Fruit fly (Drosophila melanogaster) whole organism, embryonic: ENCODE data around the gene CG46467.

Experiments used
- CG10209 ChIP-seq: fragments of 200-800 bp; sonication (Bioruptor generic); optimal IDR thresholded peaks from 3 replicates; lab custom pipeline; 2017; ENCODE audit warnings: missing biosample characterization, mild to moderate bottlenecking, missing genetic modification characterization, missing genetic modification reagents
- CG10543 ChIP-seq: fragments of 200-800 bp; sonication (Bioruptor generic); optimal IDR thresholded peaks from 3 replicates; lab custom pipeline; 2017; ENCODE audit warnings: missing biosample characterization, mild to moderate bottlenecking, missing genetic modification characterization, moderate library complexity
- CG10565 ChIP-seq: fragments of 200-800 bp; sonication (Bioruptor generic); optimal IDR thresholded peaks from 3 replicates; lab custom pipeline; 2016; ENCODE audit warnings: missing biosample characterization, mild to moderate bottlenecking, missing genetic modification characterization
- CG11456 ChIP-seq: fragments of 200-800 bp; sonication (Bioruptor generic); IDR thresholded peaks from 3 replicates; pipeline ENCODE4 v1.3.6; 2022; ENCODE audit warnings: missing biosample characterization, missing genetic modification characterization
- CG11504 ChIP-seq: fragments of 200-800 bp; sonication (Bioruptor generic); optimal IDR thresholded peaks from 3 replicates; lab custom pipeline; 2019; ENCODE audit warnings: missing biosample characterization, mild to moderate bottlenecking, missing genetic modification characterization, moderate library complexity
- CG13424 ChIP-seq: fragments of 200-800 bp; sonication (Bioruptor generic); optimal IDR thresholded peaks from 2 replicates; lab custom pipeline; 2019; ENCODE audit warnings: missing biosample characterization, mild to moderate bottlenecking, missing genetic modification characterization, moderate library complexity
- CG14050 ChIP-seq: fragments of 200-800 bp; sonication (Bioruptor generic); IDR thresholded peaks from 3 replicates; pipeline ENCODE4 v1.3.6; 2022; ENCODE audit warnings: missing biosample characterization, missing genetic modification characterization
- CG15514 ChIP-seq: fragments of 200-800 bp; sonication (Bioruptor generic); optimal IDR thresholded peaks from 3 replicates; lab custom pipeline; 2017; ENCODE audit warnings: missing biosample characterization, missing genetic modification characterization, mild to moderate bottlenecking, moderate library complexity, missing genetic modification reagents
- CG16779 ChIP-seq: fragments of 200-800 bp; sonication (Bioruptor generic); IDR thresholded peaks from 2 replicates; pipeline ENCODE4 v1.3.6; 2022; ENCODE audit warnings: missing biosample characterization, missing genetic modification characterization
- CG17186 ChIP-seq: fragments of 200-800 bp; sonication (Bioruptor generic); optimal IDR thresholded peaks from 3 replicates; lab custom pipeline; 2017; ENCODE audit warnings: missing biosample characterization, missing genetic modification reagents, missing genetic modification characterization
- CG17829 ChIP-seq: fragments of 200-800 bp; optimal IDR thresholded peaks from 2 replicates; lab custom pipeline; 2019; ENCODE audit warnings: missing biosample characterization, mild to moderate bottlenecking, missing genetic modification characterization, moderate library complexity
- CG17912 ChIP-seq: fragments of 200-800 bp; sonication (Bioruptor generic); optimal IDR thresholded peaks from 2 replicates; lab custom pipeline; 2018; ENCODE audit warnings: missing biosample characterization, mild to moderate bottlenecking, missing genetic modification characterization
- CG18262 ChIP-seq: fragments of 200-800 bp; optimal IDR thresholded peaks from 3 replicates; lab custom pipeline; 2019; ENCODE audit warnings: missing biosample characterization, mild to moderate bottlenecking, missing genetic modification characterization, moderate library complexity
- CG18476 ChIP-seq: fragments of 200-800 bp; sonication (Bioruptor generic); optimal IDR thresholded peaks from 2 replicates; lab custom pipeline; 2016; ENCODE audit warnings: missing biosample characterization, mild to moderate bottlenecking, missing genetic modification characterization
- CG3407 ChIP-seq: fragments of 200-800 bp; sonication (Bioruptor generic); optimal IDR thresholded peaks from 2 replicates; lab custom pipeline; 2018; ENCODE audit warnings: missing biosample characterization, mild to moderate bottlenecking, missing genetic modification characterization
- CG3847 ChIP-seq: fragments of 200-800 bp; sonication (Bioruptor generic); IDR thresholded peaks from 2 replicates; pipeline ENCODE4 v1.3.6; 2022; ENCODE audit warnings: missing biosample characterization, missing genetic modification characterization
- CG4282 ChIP-seq: fragments of 200-800 bp; sonication (Bioruptor generic); optimal IDR thresholded peaks from 2 replicates; lab custom pipeline; 2016; ENCODE audit warnings: missing biosample characterization, missing genetic modification characterization
- CG4424 ChIP-seq: fragments of 200-800 bp; sonication (Bioruptor generic); optimal IDR thresholded peaks from 3 replicates; lab custom pipeline; 2016; ENCODE audit warnings: missing biosample characterization, missing genetic modification characterization
- CG5245 ChIP-seq: fragments of 200-800 bp; sonication (Bioruptor generic); optimal IDR thresholded peaks from 3 replicates; lab custom pipeline; 2016; ENCODE audit warnings: missing biosample characterization, missing genetic modification characterization
- CG6272 ChIP-seq: fragments of 200-800 bp; sonication (Bioruptor generic); IDR thresholded peaks from 2 replicates; pipeline ENCODE4 v1.3.6; 2022; ENCODE audit warnings: missing biosample characterization, missing genetic modification characterization
- CG7271 ChIP-seq: fragments of 200-800 bp; sonication (Bioruptor generic); optimal IDR thresholded peaks from 2 replicates; lab custom pipeline; 2018; ENCODE audit warnings: missing biosample characterization, mild to moderate bottlenecking, missing genetic modification characterization, moderate library complexity
- CG7745 ChIP-seq: fragments of 200-800 bp; sonication (Bioruptor generic); optimal IDR thresholded peaks from 2 replicates; lab custom pipeline; 2018; ENCODE audit warnings: missing biosample characterization, mild to moderate bottlenecking, missing genetic modification characterization, moderate library complexity
- CrebB ChIP-seq: fragments of 200-800 bp; sonication (Bioruptor generic); optimal IDR thresholded peaks from 3 replicates; lab custom pipeline; 2018; ENCODE audit warnings: missing biosample characterization, mild to moderate bottlenecking, missing genetic modification characterization
- Deaf1 ChIP-seq: fragments of 200-800 bp; optimal IDR thresholded peaks from 3 replicates; lab custom pipeline; 2019; ENCODE audit warnings: missing biosample characterization, mild to moderate bottlenecking, missing genetic modification characterization, moderate library complexity
- Elba2 ChIP-seq: fragments of 200-800 bp; sonication (Bioruptor generic); optimal IDR thresholded peaks from 3 replicates; lab custom pipeline; 2016; ENCODE audit warnings: missing biosample characterization, missing genetic modification characterization
- Hr51 ChIP-seq, 2 experiments: fragments of 200-800 bp; sonication (Bioruptor generic); optimal IDR thresholded peaks; 2 replicates in 1 of 2; 3 replicates in 1 of 2; lab custom pipeline; 2016 to 2018; ENCODE audit warnings: missing biosample characterization in 2 of 2, missing genetic modification characterization in 2 of 2, mild to moderate bottlenecking in 1 of 2, moderate library complexity in 1 of 2
- PHDP ChIP-seq: fragments of 200-800 bp; sonication (Bioruptor generic); optimal IDR thresholded peaks from 3 replicates; lab custom pipeline; 2018; ENCODE audit warnings: missing biosample characterization, mild to moderate bottlenecking, missing genetic modification characterization, moderate library complexity
- Vsx1 ChIP-seq: fragments of 200-800 bp; sonication (Bioruptor generic); optimal IDR thresholded peaks from 2 replicates; lab custom pipeline; 2017; ENCODE audit warnings: missing biosample characterization, mild to moderate bottlenecking, missing genetic modification characterization, missing genetic modification reagents
- Xrp1 ChIP-seq: fragments of 200-800 bp; sonication (Bioruptor generic); IDR thresholded peaks from 2 replicates; pipeline ENCODE4 v1.3.6; 2022; ENCODE audit warnings: missing biosample characterization, missing genetic modification characterization
- ash1 ChIP-seq: fragments of 200-800 bp; sonication (Bioruptor generic); optimal IDR thresholded peaks from 2 replicates; lab custom pipeline; 2018; ENCODE audit warnings: missing biosample characterization, mild to moderate bottlenecking, missing genetic modification characterization
- bowl ChIP-seq: fragments of 200-800 bp; sonication (Bioruptor generic); IDR thresholded peaks from 2 replicates; pipeline ENCODE4 v1.3.6; 2022; ENCODE audit warnings: missing biosample characterization, missing genetic modification characterization
- dmrt11E ChIP-seq: fragments of 200-800 bp; sonication (Bioruptor generic); optimal IDR thresholded peaks from 3 replicates; lab custom pipeline; 2018; ENCODE audit warnings: missing biosample characterization, mild to moderate bottlenecking, missing genetic modification characterization, moderate library complexity
- dysf ChIP-seq: fragments of 200-800 bp; sonication (Bioruptor generic); IDR thresholded peaks from 3 replicates; pipeline ENCODE4 v1.3.6; 2022; ENCODE audit warnings: missing biosample characterization, missing genetic modification characterization
- eve ChIP-seq, 2 experiments: fragments of >200 bp; optimal IDR thresholded peaks; 2 replicates each; lab custom pipeline; 2017; ENCODE audit warnings: missing biosample characterization in 2 of 2, missing genetic modification characterization in 2 of 2
- eyg ChIP-seq: fragments of 200-800 bp; sonication (Bioruptor generic); optimal IDR thresholded peaks from 3 replicates; lab custom pipeline; 2016; ENCODE audit warnings: missing biosample characterization, missing genetic modification characterization
- knrl ChIP-seq: fragments of 200-800 bp; sonication (Bioruptor generic); IDR thresholded peaks from 3 replicates; pipeline ENCODE4 v1.3.6; 2022; ENCODE audit warnings: missing biosample characterization, missing genetic modification characterization; ENCODE audit not compliant: partially characterized antibody
- lola ChIP-seq, 3 experiments: fragments of >200 bp in 2 of 3; fragments of 200-800 bp in 1 of 3; sonication (Bioruptor generic) in 1 of 3; optimal IDR thresholded peaks; 2 replicates each; lab custom pipeline; 2017 to 2019; ENCODE audit warnings: missing biosample characterization in 3 of 3, missing genetic modification characterization in 3 of 3, mild to moderate bottlenecking in 1 of 3, moderate library complexity in 1 of 3
- org-1 ChIP-seq: fragments of 200-800 bp; sonication (Bioruptor generic); optimal IDR thresholded peaks from 2 replicates; lab custom pipeline; 2017; ENCODE audit warnings: missing biosample characterization, missing genetic modification characterization
- pan ChIP-seq, 4 experiments: fragments of >200 bp in 3 of 4; fragments of 200-800 bp in 1 of 4; sonication (Bioruptor generic) in 1 of 4; optimal IDR thresholded peaks in 3 of 4; IDR thresholded peaks in 1 of 4; 2 replicates each; pipeline versions ENCODE4 v1.3.6 to Lab custom; 2017 to 2022; ENCODE audit warnings: missing biosample characterization in 2 of 4, missing genetic modification characterization in 2 of 4, mixed read lengths in 1 of 4
- pb ChIP-seq: fragments of 200-800 bp; sonication (Bioruptor generic); optimal IDR thresholded peaks from 3 replicates; lab custom pipeline; 2016; ENCODE audit warnings: missing biosample characterization, missing genetic modification characterization
- psq ChIP-seq: fragments of 200-800 bp; sonication (Bioruptor generic); optimal IDR thresholded peaks from 2 replicates; lab custom pipeline; 2017; ENCODE audit warnings: missing biosample characterization, missing genetic modification characterization
- pzg ChIP-seq: fragments of 200-800 bp; sonication (Bioruptor generic); optimal IDR thresholded peaks from 3 replicates; lab custom pipeline; 2018; ENCODE audit warnings: missing biosample characterization, mild to moderate bottlenecking, missing genetic modification characterization, moderate library complexity
- run ChIP-seq: fragments of 200-800 bp; sonication (Bioruptor generic); optimal IDR thresholded peaks from 3 replicates; lab custom pipeline; 2018; ENCODE audit warnings: missing biosample characterization, mild to moderate bottlenecking, missing genetic modification characterization
- slbo ChIP-seq: fragments of 200-800 bp; sonication (Bioruptor generic); IDR thresholded peaks from 2 replicates; pipeline ENCODE4 v1.3.6; 2022; ENCODE audit warnings: missing biosample characterization, missing genetic modification characterization
- sqz ChIP-seq: fragments of 200-800 bp; sonication (Bioruptor generic); optimal IDR thresholded peaks from 3 replicates; lab custom pipeline; 2018; ENCODE audit warnings: missing biosample characterization, mild to moderate bottlenecking, missing genetic modification characterization
- ssp ChIP-seq: fragments of 200-800 bp; sonication (Bioruptor generic); IDR thresholded peaks from 2 replicates; pipeline ENCODE4 v1.3.6; 2022; ENCODE audit warnings: missing biosample characterization, missing genetic modification characterization
- tin ChIP-seq: fragments of 200-800 bp; sonication (Bioruptor generic); optimal IDR thresholded peaks from 3 replicates; lab custom pipeline; 2016; ENCODE audit warnings: missing biosample characterization, missing genetic modification characterization
- ttk ChIP-seq: fragments of 200-800 bp; sonication (Bioruptor generic); IDR thresholded peaks from 2 replicates; pipeline ENCODE4 v2.1.2; 2022; ENCODE audit warnings: missing biosample characterization, missing genetic modification characterization
- unpg ChIP-seq: fragments of 200-800 bp; sonication (Bioruptor generic); optimal IDR thresholded peaks from 3 replicates; lab custom pipeline; 2018; ENCODE audit warnings: missing biosample characterization, mild to moderate bottlenecking, missing genetic modification characterization, moderate library complexity
- wor ChIP-seq: fragments of 200-800 bp; sonication (Bioruptor generic); IDR thresholded peaks from 2 replicates; pipeline ENCODE4 v1.3.6; 2022; ENCODE audit warnings: missing biosample characterization, missing genetic modification characterization
- zfh2 ChIP-seq: fragments of 200-800 bp; sonication (Bioruptor generic); optimal IDR thresholded peaks from 2 replicates; lab custom pipeline; 2016; ENCODE audit warnings: missing biosample characterization, missing genetic modification characterization

The CG46467 gene

dm6 chr3R:9870378-9870777 is 4.1 kb upstream of the CG46467 start (continued):
- TF ChIP-seq knrl (GFP tag; lab: Robert Waterston, UW) (no peak), CrebB (tag; lab: Kevin White, UChicago) (no peak), CG13424 (tag; lab: Kevin White, UChicago) (peak; percentile 1), org-1 (GFP tag; lab: Kevin White, UChicago) (no peak), CG18262 (peak; percentile 39), CG10565 (GFP tag; lab: Kevin White, UChicago) (no peak), dmrt11E (tag; lab: Kevin White, UChicago) (no peak), pb (no peak), tin (no peak), eve (GFP tag; optimal IDR thresholded peaks at IDR 0.05; lab: Kevin White, UChicago) (peak in 1 of 2 experiments; percentile 75), ssp (GFP tag; lab: Robert Waterston, UW) (no peak), CG10543 (GFP tag; lab: Kevin White, UChicago) (no peak), CG3847 (GFP tag; lab: Robert Waterston, UW) (no peak), Deaf1 (tag; lab: Kevin White, UChicago) (no peak), ash1 (GFP tag; lab: Kevin White, UChicago) (no peak), Xrp1 (peak; percentile 14), CG17912 (GFP tag; lab: Kevin White, UChicago) (no peak), PHDP (tag; lab: Kevin White, UChicago) (no peak), CG17186 (GFP tag; lab: Kevin White, UChicago) (no peak), CG3407 (GFP tag; lab: Kevin White, UChicago) (no peak), CG4424 (GFP tag; lab: Kevin White, UChicago) (peak; percentile 14), CG7745 (tag; lab: Kevin White, UChicago) (no peak), CG6272 (GFP tag; lab: Robert Waterston, UW) (no peak), CG10209 (no peak), CG18476 (GFP tag; lab: Kevin White, UChicago) (no peak), CG7271 (no peak), run (tag; lab: Kevin White, UChicago) (no peak), dysf (GFP tag; lab: Robert Waterston, UW) (no peak), CG14050 (GFP tag; lab: Robert Waterston, UW) (no peak), pzg (GFP tag; lab: Kevin White, UChicago) (no peak), slbo (GFP tag; lab: Robert Waterston, UW) (no peak), Hr51 (GFP tag; optimal IDR thresholded peaks at IDR 0.05; lab: Kevin White, UChicago) (peak in 1 of 2 experiments; percentile 34), psq (GFP tag; lab: Kevin White, UChicago) (no peak), CG15514 (GFP tag; lab: Kevin White, UChicago) (no peak), lola (GFP tag; optimal IDR thresholded peaks at IDR 0.05; lab: Kevin White, UChicago) (peak in 1 of 3 experiments; percentile 15), CG5245 (no peak), CG16779 (GFP tag; lab: Robert Waterston, UW) (no peak), CG17829 (tag; lab: Kevin White, UChicago) (no peak), CG11456 (GFP tag; lab: Robert Waterston, UW) (no peak), bowl (GFP tag; lab: Robert Waterston, UW) (no peak), Elba2 (GFP tag; lab: Kevin White, UChicago) (no peak), unpg (GFP tag; lab: Kevin White, UChicago) (no peak), wor (no peak), sqz (GFP tag; lab: Kevin White, UChicago) (no peak), CG11504 (peak; percentile 33), eyg (GFP tag; lab: Kevin White, UChicago) (no peak), pan (optimal IDR thresholded peaks at IDR 0.05; lab: Kevin White, UChicago) (no peak), pan (GFP tag; optimal IDR thresholded peaks at IDR 0.05 in 1 of 2, IDR thresholded peaks at IDR 0.05 in 1 of 2) (no peak), CG4282 (GFP tag; lab: Kevin White, UChicago) (no peak), zfh2 (GFP tag; lab: Kevin White, UChicago) (no peak), ttk (GFP tag; lab: Robert Waterston, UW) (no peak), Vsx1 (GFP tag; lab: Kevin White, UChicago) (no peak)
